Fruit fly (Drosophila melanogaster) whole organism, embryonic: ENCODE results near the gene feo.

Source experiments
- Adf1 ChIP-seq: fragments of 200-800 bp; sonication (Bioruptor generic); IDR thresholded peaks from 2 replicates; pipeline ENCODE4 v1.3.6; 2022; ENCODE audit warnings: missing biosample characterization, missing genetic modification characterization
- Atf-2 ChIP-seq: fragments of 200-800 bp; sonication (Bioruptor generic); optimal IDR thresholded peaks from 2 replicates; lab custom pipeline; 2016; ENCODE audit warnings: missing biosample characterization, missing genetic modification characterization
- Blimp-1 ChIP-seq: fragments of 200-800 bp; sonication (Bioruptor generic); optimal IDR thresholded peaks from 3 replicates; lab custom pipeline; 2018; ENCODE audit warnings: missing biosample characterization, missing genetic modification characterization, mild to moderate bottlenecking, moderate library complexity, missing genetic modification reagents
- CG11085 ChIP-seq: fragments of 200-800 bp; sonication (Bioruptor generic); IDR thresholded peaks from 2 replicates; pipeline ENCODE4 v1.3.6; 2022; ENCODE audit warnings: missing biosample characterization, missing genetic modification characterization
- CG13775 ChIP-seq: fragments of 200-800 bp; sonication (Bioruptor generic); optimal IDR thresholded peaks from 3 replicates; lab custom pipeline; 2017; ENCODE audit warnings: missing biosample characterization, mild to moderate bottlenecking, missing genetic modification characterization
- CG13894 ChIP-seq: fragments of 200-800 bp; sonication (Bioruptor generic); optimal IDR thresholded peaks from 3 replicates; lab custom pipeline; 2018; ENCODE audit warnings: missing biosample characterization, mild to moderate bottlenecking, missing genetic modification characterization, moderate library complexity
- CG14441 ChIP-seq: fragments of 200-800 bp; sonication (Bioruptor generic); IDR thresholded peaks from 2 replicates; pipeline ENCODE4 v1.3.6; 2022; ENCODE audit warnings: missing biosample characterization, missing genetic modification characterization
- CG15073 ChIP-seq: fragments of 200-800 bp; sonication (Bioruptor generic); optimal IDR thresholded peaks from 2 replicates; lab custom pipeline; 2016; ENCODE audit warnings: missing biosample characterization, missing genetic modification characterization
- CG15269 ChIP-seq: fragments of 200-800 bp; sonication (Bioruptor generic); optimal IDR thresholded peaks from 2 replicates; lab custom pipeline; 2018; ENCODE audit warnings: missing biosample characterization, mild to moderate bottlenecking, missing genetic modification characterization, moderate library complexity
- CG1647 ChIP-seq: fragments of 200-800 bp; sonication (Bioruptor generic); optimal IDR thresholded peaks from 3 replicates; lab custom pipeline; 2016; ENCODE audit warnings: missing biosample characterization, missing genetic modification characterization
- CG1792 ChIP-seq: fragments of 200-800 bp; sonication (Bioruptor generic); optimal IDR thresholded peaks from 2 replicates; lab custom pipeline; 2016; ENCODE audit warnings: missing biosample characterization, missing genetic modification characterization
- CG18599 ChIP-seq: fragments of 200-800 bp; sonication (Bioruptor generic); optimal IDR thresholded peaks from 3 replicates; lab custom pipeline; 2017; ENCODE audit warnings: missing biosample characterization, missing genetic modification characterization, mild to moderate bottlenecking, moderate library complexity, missing genetic modification reagents
- CG31388 ChIP-seq: fragments of 200-800 bp; sonication (Bioruptor generic); optimal IDR thresholded peaks from 2 replicates; lab custom pipeline; 2016; ENCODE audit warnings: missing biosample characterization, missing genetic modification characterization
- CG33213 ChIP-seq: fragments of 200-800 bp; sonication (Bioruptor generic); optimal IDR thresholded peaks from 3 replicates; lab custom pipeline; 2016; ENCODE audit warnings: missing biosample characterization, missing genetic modification characterization
- CG43689 ChIP-seq: fragments of 200-800 bp; sonication (Bioruptor generic); IDR thresholded peaks from 2 replicates; pipeline ENCODE4 v1.3.6; 2022; ENCODE audit warnings: missing biosample characterization, missing genetic modification characterization
- CG4404 ChIP-seq: fragments of 200-800 bp; sonication (Bioruptor generic); IDR thresholded peaks from 2 replicates; pipeline ENCODE4 v1.3.6; 2022; ENCODE audit warnings: missing biosample characterization, missing genetic modification characterization
- CG4617 ChIP-seq: fragments of 200-800 bp; sonication (Bioruptor generic); optimal IDR thresholded peaks from 3 replicates; lab custom pipeline; 2016; ENCODE audit warnings: missing biosample characterization, missing genetic modification characterization, borderline replicate concordance
- CG6813 ChIP-seq: fragments of 200-800 bp; sonication (Bioruptor generic); optimal IDR thresholded peaks from 2 replicates; lab custom pipeline; 2017; ENCODE audit warnings: missing biosample characterization, missing genetic modification characterization, mild to moderate bottlenecking, moderate library complexity, missing genetic modification reagents
- CG8765 ChIP-seq: fragments of 200-800 bp; sonication (Bioruptor generic); IDR thresholded peaks from 2 replicates; pipeline ENCODE4 v1.3.6; 2022; ENCODE audit warnings: missing biosample characterization, missing genetic modification characterization
- CTCF ChIP-seq: fragments of 200-800 bp; sonication (Bioruptor generic); optimal IDR thresholded peaks from 2 replicates; lab custom pipeline; 2017; ENCODE audit warnings: missing biosample characterization, mild to moderate bottlenecking, missing genetic modification characterization, moderate library complexity
- CrebB ChIP-seq: fragments of 200-800 bp; sonication (Bioruptor generic); optimal IDR thresholded peaks from 3 replicates; lab custom pipeline; 2018; ENCODE audit warnings: missing biosample characterization, mild to moderate bottlenecking, missing genetic modification characterization
- D19A ChIP-seq: fragments of 200-800 bp; optimal IDR thresholded peaks from 3 replicates; lab custom pipeline; 2019; ENCODE audit warnings: missing biosample characterization, mild to moderate bottlenecking, missing genetic modification characterization, moderate library complexity
- Eip74EF ChIP-seq, 2 experiments: fragments of 200-800 bp in 1 of 2; fragments of >200 bp in 1 of 2; sonication (Bioruptor generic) in 1 of 2; optimal IDR thresholded peaks; 2 replicates each; lab custom pipeline; 2017 to 2019; ENCODE audit warnings: missing biosample characterization in 2 of 2, missing genetic modification characterization in 2 of 2, mild to moderate bottlenecking in 1 of 2, moderate library complexity in 1 of 2
- H15 ChIP-seq: fragments of 200-800 bp; sonication (Bioruptor generic); IDR thresholded peaks from 3 replicates; pipeline ENCODE4 v1.3.6; 2022; ENCODE audit warnings: missing biosample characterization, missing genetic modification characterization
- HLH3B ChIP-seq: fragments of 200-800 bp; sonication (Bioruptor generic); IDR thresholded peaks from 2 replicates; pipeline ENCODE4 v1.3.6; 2022; ENCODE audit warnings: missing biosample characterization, missing genetic modification characterization
- Hmx ChIP-seq: fragments of 200-800 bp; sonication (Bioruptor generic); optimal IDR thresholded peaks from 2 replicates; lab custom pipeline; 2016; ENCODE audit warnings: missing biosample characterization, missing genetic modification characterization
- Hr78 ChIP-seq, 2 experiments: fragments of 200-800 bp in 1 of 2; fragments of >200 bp in 1 of 2; sonication (Bioruptor generic) in 1 of 2; optimal IDR thresholded peaks; 2 replicates each; lab custom pipeline; 2017 to 2019; ENCODE audit warnings: missing biosample characterization in 2 of 2, missing genetic modification characterization in 2 of 2, mild to moderate bottlenecking in 1 of 2, moderate library complexity in 1 of 2
- Lpt ChIP-seq: fragments of >200 bp; optimal IDR thresholded peaks from 2 replicates; lab custom pipeline; 2018; ENCODE audit warnings: missing biosample characterization, missing genetic modification characterization
- Ptx1 ChIP-seq: fragments of 200-800 bp; sonication (Bioruptor generic); IDR thresholded peaks from 2 replicates; pipeline ENCODE4 v1.3.6; 2022; ENCODE audit warnings: missing biosample characterization, missing genetic modification characterization
- Rfx ChIP-seq: fragments of 200-800 bp; sonication (Bioruptor generic); IDR thresholded peaks from 2 replicates; pipeline ENCODE4 v1.3.6; 2022; ENCODE audit warnings: missing biosample characterization, missing genetic modification characterization
- Spps ChIP-seq: fragments of 200-800 bp; sonication (Bioruptor generic); optimal IDR thresholded peaks from 2 replicates; lab custom pipeline; 2018; ENCODE audit warnings: missing biosample characterization, mild to moderate bottlenecking, missing genetic modification characterization
- Stat92E ChIP-seq, 3 experiments: fragments of >200 bp in 2 of 3; fragments of 200-800 bp in 1 of 3; sonication (Bioruptor generic) in 1 of 3; optimal IDR thresholded peaks; 2 replicates each; lab custom pipeline; 2017 to 2019; ENCODE audit warnings: missing biosample characterization in 3 of 3, missing genetic modification characterization in 3 of 3, mild to moderate bottlenecking in 1 of 3, moderate library complexity in 1 of 3
- al ChIP-seq: fragments of 200-800 bp; sonication (Bioruptor generic); IDR thresholded peaks from 2 replicates; pipeline ENCODE4 v1.3.6; 2022; ENCODE audit warnings: missing biosample characterization, missing genetic modification characterization
- bcd ChIP-seq: fragments of 200-800 bp; sonication (Bioruptor generic); optimal IDR thresholded peaks from 2 replicates; lab custom pipeline; 2017; ENCODE audit warnings: missing biosample characterization, mild to moderate bottlenecking, missing genetic modification characterization
- chif ChIP-seq, 2 experiments: fragments of 200-800 bp; sonication (Bioruptor generic); optimal IDR thresholded peaks; 3 replicates each; lab custom pipeline; 2016; ENCODE audit warnings: missing biosample characterization in 2 of 2, missing genetic modification characterization in 2 of 2
- chm ChIP-seq: fragments of 200-800 bp; sonication (Bioruptor generic); IDR thresholded peaks from 2 replicates; pipeline ENCODE4 v1.3.6; 2022; ENCODE audit warnings: missing biosample characterization, missing genetic modification characterization
- croc ChIP-seq: fragments of 200-800 bp; sonication (Bioruptor generic); conservative IDR thresholded peaks from 3 replicates; pipeline ENCODE4 v1.3.6; 2022; ENCODE audit warnings: missing biosample characterization, missing genetic modification characterization
- dimm ChIP-seq: fragments of 200-800 bp; sonication (Bioruptor generic); IDR thresholded peaks from 2 replicates; pipeline ENCODE4 v1.3.6; 2022; ENCODE audit warnings: missing biosample characterization, missing genetic modification characterization
- dmrt99B ChIP-seq: fragments of 200-800 bp; sonication (Bioruptor generic); optimal IDR thresholded peaks from 2 replicates; lab custom pipeline; 2018; ENCODE audit warnings: missing biosample characterization, mild to moderate bottlenecking, missing genetic modification characterization, moderate library complexity
- eve ChIP-seq, 2 experiments: fragments of >200 bp; optimal IDR thresholded peaks; 2 replicates each; lab custom pipeline; 2017; ENCODE audit warnings: missing biosample characterization in 2 of 2, missing genetic modification characterization in 2 of 2
- kni ChIP-seq: fragments of 200-800 bp; sonication (Bioruptor generic); optimal IDR thresholded peaks from 3 replicates; lab custom pipeline; 2017; ENCODE audit warnings: mild to moderate bottlenecking, missing biosample characterization, missing genetic modification reagents, missing genetic modification characterization
- lbe ChIP-seq: fragments of 200-800 bp; sonication (Bioruptor generic); optimal IDR thresholded peaks from 2 replicates; lab custom pipeline; 2016; ENCODE audit warnings: missing biosample characterization, mild to moderate bottlenecking, missing genetic modification characterization
- lola ChIP-seq, 3 experiments: fragments of >200 bp in 2 of 3; fragments of 200-800 bp in 1 of 3; sonication (Bioruptor generic) in 1 of 3; optimal IDR thresholded peaks; 2 replicates each; lab custom pipeline; 2017 to 2019; ENCODE audit warnings: missing biosample characterization in 3 of 3, missing genetic modification characterization in 3 of 3, mild to moderate bottlenecking in 1 of 3, moderate library complexity in 1 of 3
- pzg ChIP-seq: fragments of 200-800 bp; sonication (Bioruptor generic); optimal IDR thresholded peaks from 3 replicates; lab custom pipeline; 2018; ENCODE audit warnings: missing biosample characterization, mild to moderate bottlenecking, missing genetic modification characterization, moderate library complexity
- salm ChIP-seq: fragments of 200-800 bp; sonication (Bioruptor generic); optimal IDR thresholded peaks from 2 replicates; lab custom pipeline; 2018; ENCODE audit warnings: missing biosample characterization, mild to moderate bottlenecking, missing genetic modification characterization
- sisA ChIP-seq: fragments of 200-800 bp; sonication (Bioruptor generic); IDR thresholded peaks from 2 replicates; pipeline ENCODE4 v1.3.6; 2022; ENCODE audit warnings: missing biosample characterization, missing genetic modification characterization
- slp2 ChIP-seq: fragments of 200-800 bp; sonication (Bioruptor generic); optimal IDR thresholded peaks from 2 replicates; lab custom pipeline; 2016; ENCODE audit warnings: missing biosample characterization, missing genetic modification characterization
- stc ChIP-seq: fragments of 200-800 bp; sonication (Bioruptor generic); IDR thresholded peaks from 2 replicates; pipeline ENCODE4 v1.3.6; 2022; ENCODE audit warnings: missing biosample characterization, missing genetic modification characterization
- zen2 ChIP-seq: fragments of 200-800 bp; sonication (Bioruptor generic); IDR thresholded peaks from 3 replicates; pipeline ENCODE4 v1.3.6; 2022; ENCODE audit warnings: missing biosample characterization, missing genetic modification characterization; ENCODE audit not compliant: partially characterized antibody

feo gene

dm6 chrX:10822678-10823440 is 31.8 kb downstream of the feo start (continued):
- TF ChIP-seq Eip74EF (GFP tag; optimal IDR thresholded peaks at IDR 0.05; lab: Kevin White, UChicago) (no peak), chm (GFP tag; lab: Robert Waterston, UW) (no peak), CG8765 (GFP tag; lab: Robert Waterston, UW) (peak; percentile 57; the same call in 1 of the 2 replicates), lola (GFP tag; optimal IDR thresholded peaks at IDR 0.05; lab: Kevin White, UChicago) (peak in 1 of 3 experiments; percentile 93), dimm (GFP tag; lab: Robert Waterston, UW) (no peak), CG13775 (GFP tag; lab: Kevin White, UChicago) (peak; percentile 78), Hmx (GFP tag; lab: Kevin White, UChicago) (no peak), salm (tag; lab: Kevin White, UChicago) (peak; percentile 40), CG18599 (GFP tag; lab: Kevin White, UChicago) (peak; percentile 86), bcd (GFP tag; lab: Kevin White, UChicago) (peak; percentile 68), Spps (tag; lab: Kevin White, UChicago) (peak; percentile 64), Ptx1 (GFP tag; lab: Robert Waterston, UW) (peak; percentile 46; the same call in 1 of the 2 replicates), slp2 (GFP tag; lab: Kevin White, UChicago) (no peak), Stat92E (GFP tag; optimal IDR thresholded peaks at IDR 0.05; lab: Kevin White, UChicago) (no peak), croc (peak; percentile 68), CG33213 (no peak), CG6813 (peak; percentile 33), CTCF (no peak), CG15269 (tag; lab: Kevin White, UChicago) (peak; percentile 66), D19A (peak; percentile 84), stc (GFP tag; lab: Robert Waterston, UW) (no peak), Hr78 (GFP tag; optimal IDR thresholded peaks at IDR 0.05; lab: Kevin White, UChicago) (no peak), H15 (GFP tag; lab: Robert Waterston, UW) (peak; percentile 33; the same call in 1 of the 3 replicates), Rfx (no peak), CG43689 (no peak), CG13894 (tag; lab: Kevin White, UChicago) (no peak), lbe (GFP tag; lab: Kevin White, UChicago) (no peak), kni (peak; percentile 89), dmrt99B (tag; lab: Kevin White, UChicago) (peak; percentile 77), CG1792 (GFP tag; lab: Kevin White, UChicago) (no peak), chif (GFP tag; optimal IDR thresholded peaks at IDR 0.05; lab: Kevin White, UChicago) (peak; percentile 18 to 55), CG1647 (GFP tag; lab: Kevin White, UChicago) (no peak), CG15073 (no peak), CG31388 (GFP tag; lab: Kevin White, UChicago) (no peak), pzg (GFP tag; lab: Kevin White, UChicago) (no peak), HLH3B (GFP tag; lab: Robert Waterston, UW) (peak; percentile 51), CG4617 (GFP tag; lab: Kevin White, UChicago) (peak; percentile 34), zen2 (GFP tag; lab: Robert Waterston, UW) (no peak), CG4404 (peak; percentile 88), sisA (GFP tag; lab: Robert Waterston, UW) (peak; percentile 56), CrebB (tag; lab: Kevin White, UChicago) (peak; percentile 38), Atf-2 (GFP tag; lab: Kevin White, UChicago) (peak; percentile 13), eve (GFP tag; optimal IDR thresholded peaks at IDR 0.05; lab: Kevin White, UChicago) (peak; percentile 39 to 59), al (GFP tag; lab: Robert Waterston, UW) (no peak), Adf1 (GFP tag; lab: Robert Waterston, UW) (peak; percentile 89), CG11085 (GFP tag; lab: Robert Waterston, UW) (no peak), CG14441 (no peak), Lpt (GFP tag; lab: Kevin White, UChicago) (no peak), Blimp-1 (GFP tag; lab: Kevin White, UChicago) (peak; percentile 66)
